Worm (Caenorhabditis elegans) whole organism, mixed stage, embryonic: ENCODE data around the gene C08A9.3.

Experiments used
- M03D4.4 ChIP-seq: sonication (generic microtip); optimal IDR thresholded peaks from 2 replicates; lab custom pipeline; 2017; ENCODE audit warnings: mild to moderate bottlenecking, missing genetic modification characterization, missing compliant biosample characterization
- bed-3 ChIP-seq: fragments of 200-800 bp; sonication (Bioruptor generic); optimal IDR thresholded peaks from 3 replicates; lab custom pipeline; 2018; ENCODE audit warnings: mild to moderate bottlenecking, missing genetic modification characterization, moderate library complexity, missing compliant biosample characterization
- blmp-1 ChIP-seq: fragments of 150-350 bp; optimal IDR thresholded peaks from 2 replicates; lab custom pipeline; 2014; ENCODE audit warnings: missing biosample characterization, missing genetic modification characterization
- ceh-39 ChIP-seq: fragments of 150-350 bp; optimal IDR thresholded peaks from 2 replicates; lab custom pipeline; 2014; ENCODE audit warnings: missing biosample characterization, missing genetic modification characterization
- ceh-83 ChIP-seq: fragments of 200-800 bp; sonication (Bioruptor generic); optimal IDR thresholded peaks from 2 replicates; lab custom pipeline; 2018; ENCODE audit warnings: mild to moderate bottlenecking, missing genetic modification characterization, missing compliant biosample characterization
- ces-1 ChIP-seq: fragments of 150-350 bp; optimal IDR thresholded peaks from 2 replicates; lab custom pipeline; 2014; ENCODE audit warnings: missing biosample characterization, missing genetic modification reagents, missing genetic modification characterization
- cnd-1 ChIP-seq: fragments of 200-800 bp; sonication (Bioruptor generic); optimal IDR thresholded peaks from 2 replicates; lab custom pipeline; 2018; ENCODE audit warnings: mild to moderate bottlenecking, missing genetic modification characterization, missing compliant biosample characterization
- drap-1 ChIP-seq: fragments of 200-800 bp; sonication (Bioruptor generic); optimal IDR thresholded peaks from 3 replicates; lab custom pipeline; 2018; ENCODE audit warnings: mild to moderate bottlenecking, missing genetic modification characterization, missing compliant biosample characterization
- elt-1 ChIP-seq: sonication (generic microtip); optimal IDR thresholded peaks from 2 replicates; lab custom pipeline; 2017; ENCODE audit warnings: missing genetic modification characterization, mild to moderate bottlenecking, missing compliant biosample characterization, antibody characterized with exemption, moderate library complexity, borderline replicate concordance; ENCODE audit not compliant: insufficient read depth
- flh-1 ChIP-seq: fragments of 200-800 bp; sonication (Bioruptor generic); optimal IDR thresholded peaks from 2 replicates; lab custom pipeline; 2018; ENCODE audit warnings: mild to moderate bottlenecking, missing genetic modification characterization, moderate library complexity, missing compliant biosample characterization
- hlh-1 ChIP-seq: fragments of 150-350 bp; optimal IDR thresholded peaks from 2 replicates; lab custom pipeline; 2014; ENCODE audit warnings: missing biosample characterization, missing genetic modification reagents, missing genetic modification characterization
- lin-13 ChIP-seq: fragments of 150-350 bp; optimal IDR thresholded peaks from 2 replicates; lab custom pipeline; 2014; ENCODE audit warnings: missing biosample characterization, missing genetic modification characterization
- lin-32 ChIP-seq: fragments of 200-800 bp; sonication (Bioruptor generic); optimal IDR thresholded peaks from 2 replicates; lab custom pipeline; 2018; ENCODE audit warnings: mild to moderate bottlenecking, missing genetic modification characterization, missing compliant biosample characterization
- mep-1 ChIP-seq: fragments of 150-350 bp; optimal IDR thresholded peaks from 2 replicates; lab custom pipeline; 2017; ENCODE audit warnings: missing biosample characterization, missing genetic modification reagents, missing genetic modification characterization, inconsistent platforms
- mls-2 ChIP-seq: sonication (generic microtip); optimal IDR thresholded peaks from 2 replicates; lab custom pipeline; 2016; ENCODE audit warnings: mild to moderate bottlenecking, missing genetic modification characterization, moderate library complexity, missing compliant biosample characterization
- nhr-12 ChIP-seq: fragments of 150-350 bp; optimal IDR thresholded peaks from 2 replicates; lab custom pipeline; 2014; ENCODE audit warnings: missing biosample characterization, missing genetic modification characterization
- nhr-2 ChIP-seq: fragments of 150-350 bp; optimal IDR thresholded peaks from 2 replicates; lab custom pipeline; 2014; ENCODE audit warnings: missing biosample characterization, missing genetic modification characterization
- nhr-237 ChIP-seq: fragments of 150-350 bp; optimal IDR thresholded peaks from 2 replicates; lab custom pipeline; 2014; ENCODE audit warnings: missing biosample characterization, missing genetic modification characterization
- nhr-28 ChIP-seq: fragments of 150-350 bp; optimal IDR thresholded peaks from 2 replicates; lab custom pipeline; 2014; ENCODE audit warnings: missing biosample characterization, missing genetic modification characterization
- pha-4 ChIP-seq: fragments of 150-350 bp; optimal IDR thresholded peaks from 2 replicates; lab custom pipeline; 2018; ENCODE audit warnings: missing biosample characterization, missing genetic modification reagents, missing genetic modification characterization
- snpc-4 ChIP-seq: fragments of 150-350 bp; optimal IDR thresholded peaks from 2 replicates; lab custom pipeline; 2014; ENCODE audit warnings: missing biosample characterization, missing genetic modification characterization
- sptf-1 ChIP-seq: sonication (generic microtip); optimal IDR thresholded peaks from 2 replicates; lab custom pipeline; 2017; ENCODE audit warnings: mild to moderate bottlenecking, missing genetic modification characterization, moderate library complexity, missing compliant biosample characterization
- unc-120 ChIP-seq: sonication (generic microtip); optimal IDR thresholded peaks from 2 replicates; lab custom pipeline; 2017; ENCODE audit warnings: missing genetic modification characterization, missing compliant biosample characterization; ENCODE audit not compliant: poor library complexity, severe bottlenecking
- unc-39 ChIP-seq: fragments of 150-350 bp; optimal IDR thresholded peaks from 2 replicates; lab custom pipeline; 2014; ENCODE audit warnings: missing biosample characterization, missing genetic modification characterization
- unc-62 ChIP-seq: fragments of 150-350 bp; optimal IDR thresholded peaks from 2 replicates; lab custom pipeline; 2014; ENCODE audit warnings: missing biosample characterization, missing genetic modification reagents, missing genetic modification characterization
- zip-8 ChIP-seq: fragments of 150-350 bp; optimal IDR thresholded peaks from 2 replicates; lab custom pipeline; 2014; ENCODE audit warnings: missing biosample characterization, missing genetic modification characterization
- ztf-11 ChIP-seq: fragments of 150-350 bp; optimal IDR thresholded peaks from 2 replicates; lab custom pipeline; 2014; ENCODE audit warnings: missing biosample characterization, missing genetic modification characterization

Gene C08A9.3

DNA sequence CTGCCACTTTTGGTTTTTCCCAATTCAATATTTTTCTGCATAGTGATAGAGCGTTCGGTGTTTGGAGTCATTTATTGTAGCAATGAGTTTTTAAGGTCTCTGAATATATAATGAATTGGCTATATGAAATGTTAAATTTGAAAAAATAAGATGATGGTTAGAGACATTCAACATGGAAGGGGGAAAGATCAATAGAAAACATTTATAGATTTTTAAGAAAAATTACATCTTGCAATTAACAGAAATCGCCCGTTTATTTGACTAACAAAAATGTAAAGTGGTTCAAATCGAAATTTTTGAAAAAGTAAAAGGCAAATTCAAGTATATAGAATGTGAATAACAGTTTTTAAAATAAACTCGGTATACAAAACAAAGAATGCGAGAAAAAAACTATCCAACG, 17.5 kb upstream of the C08A9.3 start, which contains the start of gene lido-5:
lido-5 (minus strand) TSS at position 101 of the 400 bp plus-strand sequence.
- TF ChIP-seq bed-3, result no peak
- TF ChIP-seq nhr-12 (tag; lab: Kevin White, UChicago), result no peak
- TF ChIP-seq lin-32 (GFP tag; lab: Kevin White, UChicago), result no peak
- no peak for TF ChIP-seq elt-1 (tag; lab: Kevin White, UChicago)
- TF ChIP-seq sptf-1 (tag; lab: Kevin White, UChicago), result no peak
- no peak for TF ChIP-seq cnd-1 (tag; lab: Kevin White, UChicago)
- no peak for TF ChIP-seq mls-2
- no peak for TF ChIP-seq M03D4.4 (tag; lab: Kevin White, UChicago)
- no peak for TF ChIP-seq drap-1 (GFP tag; lab: Kevin White, UChicago)
- TF ChIP-seq unc-62 (GFP tag; lab: Kevin White, UChicago), result no peak
- TF ChIP-seq lin-13 (tag; lab: Kevin White, UChicago), result no peak
- no peak for TF ChIP-seq ceh-39 (tag; lab: Kevin White, UChicago)

DNA sequence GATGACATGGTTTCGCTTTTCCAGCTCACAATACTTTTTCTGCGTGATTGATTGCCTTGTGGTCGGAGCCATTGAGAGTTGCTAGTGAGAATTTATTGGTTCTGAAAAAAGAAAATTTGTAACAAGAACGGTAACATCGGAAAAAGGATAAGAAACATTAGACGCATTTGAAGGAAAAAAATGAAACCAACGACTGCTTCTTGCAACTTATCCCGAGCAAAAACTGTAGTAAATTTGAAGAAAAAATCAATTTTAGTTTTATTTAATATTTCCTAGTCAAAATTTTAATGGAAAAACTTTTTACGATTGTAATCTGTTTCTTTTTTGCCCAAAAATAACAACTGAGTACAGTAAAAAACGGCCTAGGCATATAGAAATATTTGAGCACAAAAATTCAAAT, 14.6 kb upstream of the C08A9.3 start, which contains the start of gene lido-4:
lido-4 (minus strand) TSS at position 101 of the 400 bp plus-strand sequence.
- TF ChIP-seq hlh-1 (tag; lab: Kevin White, UChicago) (no peak), nhr-237 (tag; lab: Kevin White, UChicago) (no peak), lin-32 (GFP tag; lab: Kevin White, UChicago) (no peak), nhr-28 (tag; lab: Kevin White, UChicago) (no peak), ceh-83 (GFP tag; lab: Kevin White, UChicago) (no peak)

DNA sequence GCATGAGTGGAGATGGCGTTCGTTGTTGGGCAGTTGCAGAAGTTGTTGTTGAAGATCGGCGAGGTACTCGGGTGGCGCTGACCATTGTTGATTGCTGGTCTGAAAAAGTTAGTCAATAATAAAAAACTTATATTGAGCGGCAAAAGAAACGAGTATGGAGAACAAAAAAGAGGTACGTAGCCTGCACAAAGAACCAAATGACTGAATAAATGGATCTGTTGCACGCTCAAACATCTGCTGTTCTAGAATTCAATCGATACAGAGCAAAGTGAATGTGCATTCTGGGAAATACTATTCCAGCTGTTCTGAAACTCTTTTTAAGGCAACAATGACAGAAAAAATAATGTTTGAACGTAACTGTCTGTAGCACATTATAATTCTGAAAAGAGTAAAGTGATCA, 7.6 kb upstream of the C08A9.3 start, which contains the start of gene lido-2:
lido-2 (minus strand) TSS at position 101 of the 400 bp plus-strand sequence.
- no peak for TF ChIP-seq unc-39
- no peak for TF ChIP-seq elt-1 (tag; lab: Kevin White, UChicago)
- TF ChIP-seq M03D4.4 (tag; lab: Kevin White, UChicago), result no peak
- no peak for TF ChIP-seq zip-8 (tag; lab: Kevin White, UChicago)
- TF ChIP-seq, all 35 proteins: peak for 0

DNA sequence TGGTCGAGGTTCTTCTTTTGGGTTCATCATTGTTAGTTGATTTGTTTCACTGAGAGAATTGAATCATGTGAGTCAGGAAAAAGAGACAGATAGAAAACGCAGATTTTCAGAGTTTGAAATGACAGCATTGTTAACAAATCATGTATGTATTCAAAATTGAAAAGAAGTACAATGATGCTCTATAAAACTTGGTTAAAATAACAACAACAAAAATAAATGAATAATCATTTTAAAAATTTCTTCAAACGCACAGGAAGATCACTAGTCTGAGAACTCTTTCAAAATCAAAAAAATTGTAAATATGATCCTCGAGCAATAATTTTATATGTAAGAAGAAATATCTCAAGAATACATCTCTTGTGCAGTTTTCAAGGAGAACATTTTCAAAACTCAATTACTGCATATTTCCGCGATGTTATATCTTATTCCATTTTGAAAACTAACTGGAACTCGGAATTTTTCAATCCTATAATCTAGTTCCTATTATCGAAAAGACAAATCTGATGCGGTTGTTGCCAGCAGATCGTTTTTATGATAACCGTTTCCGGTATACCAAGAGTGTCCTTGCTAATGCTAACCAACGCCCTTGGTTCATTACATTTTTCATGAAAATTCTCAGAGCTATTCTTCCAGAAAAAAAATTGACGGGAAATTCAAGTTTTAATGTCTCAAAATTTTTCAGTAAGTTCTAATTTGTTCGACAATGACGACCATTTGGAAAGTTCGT, 3.6 kb upstream of the C08A9.3 start, which contains the start of gene lido-1:
lido-1 (minus strand) TSS at position 51 of the 727 bp plus-strand sequence.
- no peak for TF ChIP-seq bed-3
- TF ChIP-seq drap-1 (GFP tag; lab: Kevin White, UChicago), result no peak
- TF ChIP-seq elt-1 (tag; lab: Kevin White, UChicago), result peak; percentile 26
- no peak for TF ChIP-seq ztf-11 (tag; lab: Kevin White, UChicago)
- TF ChIP-seq lin-13 (tag; lab: Kevin White, UChicago), result no peak
- TF ChIP-seq, all 35 proteins: peak for 1

DNA sequence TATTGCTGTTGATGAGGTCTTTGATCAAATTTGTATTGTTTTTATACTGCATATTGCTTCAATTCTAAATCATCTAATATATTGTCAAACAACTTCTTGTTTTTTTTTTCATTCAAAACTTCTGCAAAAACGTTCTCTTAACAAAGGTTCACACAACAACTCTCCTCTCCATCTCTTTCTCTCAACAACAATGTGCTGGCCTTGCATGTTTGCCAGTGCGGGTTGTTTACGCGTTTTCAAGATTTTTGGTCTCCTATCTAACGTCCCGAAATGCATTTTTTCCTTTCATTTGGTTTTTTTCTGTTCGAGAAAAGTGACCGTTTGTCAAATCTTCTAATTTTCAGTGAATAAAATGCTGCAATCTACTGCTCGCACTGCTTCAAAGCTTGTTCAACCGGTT, 683 bp downstream of the C08A9.3 start, which contains the start of gene sod-3:
sod-3 (plus strand) TSS at position 338 of the 400 bp plus-strand sequence.
- TF ChIP-seq snpc-4 (tag; lab: Kevin White, UChicago) (no peak), hlh-1 (tag; lab: Kevin White, UChicago) (no peak), ztf-11 (tag; lab: Kevin White, UChicago) (no peak), flh-1 (GFP tag; lab: Kevin White, UChicago) (no peak), nhr-28 (tag; lab: Kevin White, UChicago) (no peak), unc-120 (tag; lab: Kevin White, UChicago) (no peak), nhr-12 (tag; lab: Kevin White, UChicago) (no peak), blmp-1 (tag; lab: Kevin White, UChicago) (no peak), unc-62 (GFP tag; lab: Kevin White, UChicago) (no peak), ceh-83 (GFP tag; lab: Kevin White, UChicago) (no peak), sptf-1 (tag; lab: Kevin White, UChicago) (no peak), mls-2 (no peak), ces-1 (GFP tag; lab: Kevin White, UChicago) (no peak), pha-4 (tag; lab: Kevin White, UChicago) (no peak), zip-8 (tag; lab: Kevin White, UChicago) (no peak), nhr-2 (tag; lab: Kevin White, UChicago) (no peak), lin-32 (GFP tag; lab: Kevin White, UChicago) (no peak), mep-1 (tag; lab: Kevin White, UChicago) (no peak), lin-13 (tag; lab: Kevin White, UChicago) (no peak), bed-3 (no peak)
- TF ChIP-seq, all 35 proteins: peak for 0
